Worm (Caenorhabditis elegans) whole organism, young adult: ENCODE data around the gene vha-12.

Experiments used
- B0035.1 ChIP-seq: sonication (generic microtip); optimal IDR thresholded peaks from 2 replicates; lab custom pipeline; 2016; ENCODE audit warnings: missing genetic modification characterization, mild to moderate bottlenecking, missing compliant biosample characterization, missing genotype, missing genetic modification reagents
- F57A8.1 ChIP-seq: fragments of 200-800 bp; sonication (Bioruptor generic); optimal IDR thresholded peaks from 2 replicates; lab custom pipeline; 2018; ENCODE audit warnings: mild to moderate bottlenecking, missing genetic modification characterization, moderate library complexity, missing compliant biosample characterization
- Y56A3A.18 ChIP-seq: fragments of 200-800 bp; sonication (Bioruptor generic); IDR thresholded peaks from 2 replicates; pipeline ENCODE4 v1.3.6; 2022; ENCODE audit warnings: missing genetic modification reagents, missing genetic modification characterization, missing compliant biosample characterization
- Y95B8A.8 ChIP-seq: fragments of 200-800 bp; sonication (Bioruptor generic); IDR thresholded peaks from 2 replicates; pipeline ENCODE4 v1.3.6; 2022; ENCODE audit warnings: missing genetic modification reagents, missing genetic modification characterization, missing compliant biosample characterization
- akir-1 ChIP-seq: fragments of 200-800 bp; sonication (Bioruptor generic); optimal IDR thresholded peaks from 2 replicates; lab custom pipeline; 2018; ENCODE audit warnings: mild to moderate bottlenecking, missing genetic modification characterization, moderate library complexity, missing compliant biosample characterization
- ama-1 ChIP-seq, 3 experiments: fragments of 150-350 bp in 1 of 3; sonication (generic microtip) in 2 of 3; optimal IDR thresholded peaks; 2 replicates each; lab custom pipeline; 2014 to 2018; ENCODE audit warnings: missing biosample characterization in 2 of 3, missing genetic modification characterization in 2 of 3, missing genetic modification reagents in 2 of 3
- aptf-2 ChIP-seq: fragments of 200-800 bp; sonication (Bioruptor generic); conservative IDR thresholded peaks from 2 replicates; pipeline ENCODE4 v1.3.6; 2022; ENCODE audit warnings: missing genetic modification reagents, missing genetic modification characterization, missing compliant biosample characterization
- athp-1 ChIP-seq: sonication (generic microtip); optimal IDR thresholded peaks from 2 replicates; lab custom pipeline; 2017; ENCODE audit warnings: mild to moderate bottlenecking, missing genetic modification characterization, missing compliant biosample characterization
- attf-3 ChIP-seq: fragments of 200-800 bp; sonication (Bioruptor generic); conservative IDR thresholded peaks from 2 replicates; pipeline ENCODE4 v1.3.6; 2022; ENCODE audit warnings: missing genetic modification reagents, missing genetic modification characterization, missing compliant biosample characterization
- attf-5 ChIP-seq: fragments of 200-800 bp; sonication (Bioruptor generic); optimal IDR thresholded peaks from 2 replicates; lab custom pipeline; 2018; ENCODE audit warnings: mild to moderate bottlenecking, missing genetic modification characterization, missing compliant biosample characterization
- bed-2 ChIP-seq: fragments of 200-800 bp; sonication (Bioruptor generic); IDR thresholded peaks from 2 replicates; pipeline ENCODE4 v1.3.6; 2022; ENCODE audit warnings: missing genetic modification reagents, missing genetic modification characterization, missing compliant biosample characterization
- cebp-1 ChIP-seq, 2 experiments: fragments of 200-800 bp in 1 of 2; sonication (Bioruptor generic) in 1 of 2; sonication (generic microtip) in 1 of 2; IDR thresholded peaks in 1 of 2; optimal IDR thresholded peaks in 1 of 2; 2 replicates each; pipeline versions ENCODE4 v1.3.6 to Lab custom; 2017 to 2022; ENCODE audit warnings: missing compliant biosample characterization in 2 of 2, missing genetic modification characterization in 2 of 2, mild to moderate bottlenecking in 1 of 2, missing genetic modification reagents in 1 of 2, moderate library complexity in 1 of 2
- chd-7 ChIP-seq: sonication (generic microtip); optimal IDR thresholded peaks from 2 replicates; lab custom pipeline; 2016; ENCODE audit warnings: mild to moderate bottlenecking, missing genetic modification characterization, moderate library complexity, missing compliant biosample characterization
- egrh-3 ChIP-seq: fragments of 200-800 bp; sonication (Bioruptor generic); IDR thresholded peaks from 2 replicates; pipeline ENCODE4 v1.3.6; 2022; ENCODE audit warnings: missing genetic modification reagents, missing genetic modification characterization, missing compliant biosample characterization
- fkh-3 ChIP-seq: sonication (generic microtip); optimal IDR thresholded peaks from 2 replicates; lab custom pipeline; 2016; ENCODE audit warnings: mild to moderate bottlenecking, missing genetic modification characterization, missing compliant biosample characterization
- gei-17 ChIP-seq: fragments of 200-800 bp; sonication (Bioruptor generic); optimal IDR thresholded peaks from 2 replicates; lab custom pipeline; 2018; ENCODE audit warnings: mild to moderate bottlenecking, missing genetic modification characterization, missing compliant biosample characterization
- hmg-1.2 ChIP-seq: fragments of 200-800 bp; sonication (Bioruptor generic); IDR thresholded peaks from 2 replicates; pipeline ENCODE4 v1.3.6; 2022; ENCODE audit warnings: missing genetic modification reagents, missing genetic modification characterization, missing compliant biosample characterization
- hmg-20 ChIP-seq: fragments of 200-800 bp; sonication (Bioruptor generic); IDR thresholded peaks from 2 replicates; pipeline ENCODE4 v1.3.6; 2022; ENCODE audit warnings: missing genetic modification reagents, missing genetic modification characterization, missing compliant biosample characterization
- mcd-1 ChIP-seq: fragments of 200-800 bp; sonication (Bioruptor generic); IDR thresholded peaks from 2 replicates; pipeline ENCODE4 v1.3.6; 2022; ENCODE audit warnings: missing genetic modification reagents, missing genetic modification characterization, missing compliant biosample characterization
- nfyb-1 ChIP-seq: fragments of 200-800 bp; sonication (Bioruptor generic); IDR thresholded peaks from 2 replicates; pipeline ENCODE4 v1.3.6; 2022; ENCODE audit warnings: missing genetic modification reagents, missing genetic modification characterization, missing compliant biosample characterization
- nhr-120 ChIP-seq: fragments of 200-800 bp; sonication (Bioruptor generic); IDR thresholded peaks from 2 replicates; pipeline ENCODE4 v1.3.6; 2022; ENCODE audit warnings: missing genetic modification characterization, missing compliant biosample characterization
- nhr-27 ChIP-seq: fragments of 200-800 bp; sonication (Bioruptor generic); optimal IDR thresholded peaks from 2 replicates; lab custom pipeline; 2018; ENCODE audit warnings: mild to moderate bottlenecking, missing genetic modification characterization, moderate library complexity, missing compliant biosample characterization
- repo-1 ChIP-seq: sonication (generic microtip); optimal IDR thresholded peaks from 2 replicates; lab custom pipeline; 2017; ENCODE audit warnings: mild to moderate bottlenecking, missing genetic modification characterization, missing compliant biosample characterization
- sea-2 ChIP-seq: fragments of 200-800 bp; sonication (Bioruptor generic); IDR thresholded peaks from 2 replicates; pipeline ENCODE4 v1.3.6; 2022; ENCODE audit warnings: missing genetic modification characterization, missing compliant biosample characterization
- snpc-4 ChIP-seq, 5 experiments: fragments of 150-350 bp in 1 of 5; sonication (generic microtip) in 4 of 5; optimal IDR thresholded peaks; 2 replicates each; lab custom pipeline; 2014 to 2018; ENCODE audit warnings: missing genetic modification characterization in 5 of 5, missing biosample characterization in 3 of 5, antibody characterized with exemption in 2 of 5, mild to moderate bottlenecking in 2 of 5, missing compliant biosample characterization in 2 of 5, missing genotype in 2 of 5, moderate library complexity in 2 of 5, missing genetic modification reagents in 1 of 5
- sptf-2 ChIP-seq: fragments of 200-800 bp; sonication (Bioruptor generic); optimal IDR thresholded peaks from 2 replicates; lab custom pipeline; 2018; ENCODE audit warnings: mild to moderate bottlenecking, missing genetic modification characterization, missing compliant biosample characterization
- tlf-1 ChIP-seq: fragments of 200-800 bp; sonication (Bioruptor generic); optimal IDR thresholded peaks from 2 replicates; lab custom pipeline; 2018; ENCODE audit warnings: mild to moderate bottlenecking, missing genetic modification characterization, missing compliant biosample characterization
- zfh-2 ChIP-seq: fragments of 200-800 bp; sonication (Bioruptor generic); conservative IDR thresholded peaks from 2 replicates; pipeline ENCODE4 v1.3.6; 2022; ENCODE audit warnings: missing genetic modification reagents, missing genetic modification characterization, missing compliant biosample characterization
- ztf-3 ChIP-seq: fragments of 200-800 bp; sonication (Bioruptor generic); optimal IDR thresholded peaks from 2 replicates; lab custom pipeline; 2018; ENCODE audit warnings: mild to moderate bottlenecking, missing genetic modification characterization, missing compliant biosample characterization

The vha-12 gene

ce11 chrX:4151206-4151605 is 39.7 kb upstream of the vha-12 start:
- TF ChIP-seq zfh-2 (GFP tag; lab: Robert Waterston, UW) (peak; percentile 45; the same call in 1 of the 2 replicates), athp-1 (tag; lab: Kevin White, UChicago) (no peak)
- TF ChIP-seq, all 124 proteins: peak for 1

- no peak for TF ChIP-seq cebp-1 (GFP tag; IDR thresholded peaks at IDR 0.05; lab: Robert Waterston, UW)
- TF ChIP-seq cebp-1 (tag; optimal IDR thresholded peaks at IDR 0.05; lab: Kevin White, UChicago), result no peak
Measured at ce11 chrX:4153343-4153742, 37.6 kb upstream of the vha-12 start, which contains the start of gene nck-1. nck-1 (minus strand) TSS chrX:4153443.

ce11 chrX:4154784-4155183 is 36.1 kb upstream of the vha-12 start:
- TF ChIP-seq gei-17 (GFP tag; lab: Kevin White, UChicago) (no peak), repo-1 (tag; lab: Kevin White, UChicago) (no peak), nfyb-1 (GFP tag; lab: Robert Waterston, UW) (no peak), Y95B8A.8 (GFP tag; lab: Robert Waterston, UW) (no peak), nhr-120 (GFP tag; lab: Robert Waterston, UW) (no peak), hmg-20 (GFP tag; lab: Robert Waterston, UW) (no peak), chd-7 (no peak), hmg-1.2 (no peak), mcd-1 (no peak), bed-2 (no peak), attf-5 (GFP tag; lab: Kevin White, UChicago) (no peak), attf-3 (GFP tag; lab: Robert Waterston, UW) (no peak), F57A8.1 (GFP tag; lab: Kevin White, UChicago) (no peak), aptf-2 (GFP tag; lab: Robert Waterston, UW) (no peak), snpc-4 (GFP tag; optimal IDR thresholded peaks at IDR 0.05; lab: Kevin White, UChicago) (no peak), snpc-4 (tag; optimal IDR thresholded peaks at IDR 0.05; lab: Kevin White, UChicago) (no peak), ama-1 (optimal IDR thresholded peaks at IDR 0.05; lab: Kevin White, UChicago) (no peak), ama-1 (GFP tag; optimal IDR thresholded peaks at IDR 0.05; lab: Kevin White, UChicago) (no peak), nhr-27 (no peak), ztf-3 (GFP tag; lab: Kevin White, UChicago) (no peak), tlf-1 (no peak)

ce11 chrX:4157896-4158295 is 33.0 kb upstream of the vha-12 start:
- TF ChIP-seq cebp-1 (GFP tag; IDR thresholded peaks at IDR 0.05; lab: Robert Waterston, UW) (no peak), cebp-1 (tag; optimal IDR thresholded peaks at IDR 0.05; lab: Kevin White, UChicago) (peak; percentile 13), B0035.1 (no peak)

ce11 chrX:4159185-4159871 is 31.6 kb upstream of the vha-12 start:
- TF ChIP-seq sptf-2 (GFP tag; lab: Kevin White, UChicago), result no peak
- no peak for TF ChIP-seq sea-2
- TF ChIP-seq F57A8.1 (GFP tag; lab: Kevin White, UChicago), result no peak
- TF ChIP-seq Y56A3A.18, result no peak
- TF ChIP-seq B0035.1, result no peak
- TF ChIP-seq akir-1, result no peak
- TF ChIP-seq egrh-3, result no peak
- TF ChIP-seq fkh-3 (tag; lab: Kevin White, UChicago), result no peak
- no peak for TF ChIP-seq cebp-1 (GFP tag; IDR thresholded peaks at IDR 0.05; lab: Robert Waterston, UW)
- peak; percentile 64 for TF ChIP-seq cebp-1 (tag; optimal IDR thresholded peaks at IDR 0.05; lab: Kevin White, UChicago)
